Worm (Caenorhabditis elegans) whole organism, L4 larva: Measurements from ENCODE around the gene nud-1.

Source experiments
- F10B5.3 ChIP-seq: sonication (generic microtip); optimal IDR thresholded peaks from 2 replicates; lab custom pipeline; 2016; ENCODE audit warnings: mild to moderate bottlenecking, missing genetic modification characterization, missing compliant biosample characterization
- F37D6.2 ChIP-seq: sonication (generic microtip); optimal IDR thresholded peaks from 2 replicates; lab custom pipeline; 2016; ENCODE audit warnings: mild to moderate bottlenecking, missing genetic modification characterization, missing compliant biosample characterization
- T20F7.1 ChIP-seq: fragments of 200-800 bp; sonication (Bioruptor generic); optimal IDR thresholded peaks from 2 replicates; lab custom pipeline; 2018; ENCODE audit warnings: mild to moderate bottlenecking, missing genetic modification characterization, missing compliant biosample characterization
- Y48G9A.11 ChIP-seq: fragments of 200-800 bp; sonication (Bioruptor generic); IDR thresholded peaks from 2 replicates; pipeline ENCODE4 v1.3.6; 2022; ENCODE audit warnings: missing genetic modification reagents, missing genetic modification characterization, missing compliant biosample characterization
- Y5F2A.4 ChIP-seq: fragments of 200-800 bp; sonication (Bioruptor generic); optimal IDR thresholded peaks from 2 replicates; lab custom pipeline; 2018; ENCODE audit warnings: mild to moderate bottlenecking, missing genetic modification characterization, missing compliant biosample characterization
- aly-2 ChIP-seq: sonication (generic microtip); optimal IDR thresholded peaks from 2 replicates; lab custom pipeline; 2018; ENCODE audit warnings: missing biosample characterization, missing genetic modification characterization
- arid-1 ChIP-seq: fragments of 200-800 bp; sonication (Bioruptor generic); conservative IDR thresholded peaks from 2 replicates; pipeline ENCODE4 v1.3.6; 2022; ENCODE audit warnings: missing genetic modification reagents, missing genetic modification characterization, missing compliant biosample characterization
- ceh-20 ChIP-seq: fragments of 200-800 bp; sonication (Bioruptor generic); IDR thresholded peaks from 2 replicates; pipeline ENCODE4 v1.3.6; 2022; ENCODE audit warnings: missing genetic modification reagents, missing genetic modification characterization, missing compliant biosample characterization
- ceh-62 ChIP-seq: sonication (generic microtip); optimal IDR thresholded peaks from 2 replicates; lab custom pipeline; 2017; ENCODE audit warnings: missing biosample characterization, missing genetic modification characterization
- ctbp-1 ChIP-seq: fragments of 200-800 bp; sonication (Bioruptor generic); IDR thresholded peaks from 2 replicates; pipeline ENCODE4 v1.3.6; 2022; ENCODE audit warnings: missing genetic modification reagents, missing genetic modification characterization, missing compliant biosample characterization
- daf-12 ChIP-seq: fragments of 150-350 bp; optimal IDR thresholded peaks from 2 replicates; lab custom pipeline; 2014; ENCODE audit warnings: missing biosample characterization, missing genetic modification reagents, missing genetic modification characterization
- daf-19 ChIP-seq: fragments of 200-800 bp; sonication (Bioruptor generic); conservative IDR thresholded peaks from 2 replicates; pipeline ENCODE4 v1.3.6; 2022; ENCODE audit warnings: missing genetic modification characterization, missing compliant biosample characterization
- daf-8 ChIP-seq: fragments of 200-800 bp; sonication (Bioruptor generic); IDR thresholded peaks from 2 replicates; pipeline ENCODE4 v1.3.6; 2022; ENCODE audit warnings: missing genetic modification characterization, missing compliant biosample characterization
- dmd-8 ChIP-seq: fragments of 200-800 bp; sonication (Bioruptor generic); IDR thresholded peaks from 2 replicates; pipeline ENCODE4 v1.3.6; 2022; ENCODE audit warnings: missing genetic modification characterization, missing compliant biosample characterization
- duxl-1 ChIP-seq: sonication (generic microtip); optimal IDR thresholded peaks from 2 replicates; lab custom pipeline; 2016; ENCODE audit warnings: mild to moderate bottlenecking, missing genetic modification characterization, moderate library complexity, missing compliant biosample characterization; ENCODE audit not compliant: poor library complexity
- egl-43 ChIP-seq: fragments of 200-800 bp; sonication (Bioruptor generic); IDR thresholded peaks from 2 replicates; pipeline ENCODE4 v1.3.6; 2022; ENCODE audit warnings: missing genetic modification reagents, missing genetic modification characterization, missing compliant biosample characterization
- fkh-10 ChIP-seq: fragments of 150-350 bp; optimal IDR thresholded peaks from 2 replicates; lab custom pipeline; 2014; ENCODE audit warnings: missing biosample characterization, missing genetic modification reagents, missing genetic modification characterization
- lin-1 ChIP-seq: fragments of 200-800 bp; sonication (Bioruptor generic); IDR thresholded peaks from 2 replicates; pipeline ENCODE4 v1.3.6; 2022; ENCODE audit warnings: missing genetic modification reagents, missing genetic modification characterization, missing compliant biosample characterization
- lin-13 ChIP-seq: fragments of 150-350 bp; optimal IDR thresholded peaks from 2 replicates; lab custom pipeline; 2014; ENCODE audit warnings: missing biosample characterization, missing genetic modification reagents, missing genetic modification characterization
- lir-3 ChIP-seq: sonication (generic microtip); optimal IDR thresholded peaks from 2 replicates; lab custom pipeline; 2016; ENCODE audit warnings: mild to moderate bottlenecking, missing genetic modification characterization, missing compliant biosample characterization
- madf-5 ChIP-seq, 2 experiments: fragments of 200-800 bp; sonication (Bioruptor generic); IDR thresholded peaks; 2 replicates each; pipeline ENCODE4 v1.3.6; 2022; ENCODE audit warnings: missing compliant biosample characterization in 2 of 2, missing genetic modification characterization in 2 of 2
- mxl-3 ChIP-seq: fragments of 200-800 bp; sonication (Bioruptor generic); optimal IDR thresholded peaks from 2 replicates; lab custom pipeline; 2018; ENCODE audit warnings: mild to moderate bottlenecking, missing genetic modification characterization, missing compliant biosample characterization
- nhr-237 ChIP-seq: sonication (generic microtip); optimal IDR thresholded peaks from 2 replicates; lab custom pipeline; 2017; ENCODE audit warnings: missing biosample characterization, missing genetic modification characterization
- nhr-41 ChIP-seq: fragments of 200-800 bp; sonication (Bioruptor generic); IDR thresholded peaks from 2 replicates; pipeline ENCODE4 v1.3.6; 2022; ENCODE audit warnings: missing genetic modification reagents, missing genetic modification characterization, missing compliant biosample characterization
- nhr-6 ChIP-seq: fragments of 150-350 bp; optimal IDR thresholded peaks from 2 replicates; lab custom pipeline; 2014; ENCODE audit warnings: missing biosample characterization, missing genetic modification characterization
- nhr-76 ChIP-seq: fragments of 150-350 bp; optimal IDR thresholded peaks from 2 replicates; lab custom pipeline; 2014; ENCODE audit warnings: missing biosample characterization, missing genetic modification characterization
- pqm-1 ChIP-seq: sonication (generic microtip); optimal IDR thresholded peaks from 2 replicates; lab custom pipeline; 2017; ENCODE audit warnings: missing biosample characterization, missing genetic modification characterization
- set-16 ChIP-seq: fragments of 200-800 bp; sonication (Bioruptor generic); IDR thresholded peaks from 2 replicates; pipeline ENCODE4 v1.3.6; 2022; ENCODE audit warnings: missing genetic modification reagents, missing genetic modification characterization, missing compliant biosample characterization
- skn-1 ChIP-seq: fragments of 150-350 bp; optimal IDR thresholded peaks from 2 replicates; lab custom pipeline; 2014; ENCODE audit warnings: missing biosample characterization, missing genetic modification characterization
- spr-1 ChIP-seq: sonication (generic microtip); optimal IDR thresholded peaks from 2 replicates; lab custom pipeline; 2016; ENCODE audit warnings: mild to moderate bottlenecking, missing genetic modification characterization, missing compliant biosample characterization
- unc-62 ChIP-seq, 3 experiments: fragments of 150-350 bp in 1 of 3; sonication (generic microtip); optimal IDR thresholded peaks in 2 of 3; peaks in 1 of 3; 1 replicate in 1 of 3; 2 replicates in 2 of 3; lab custom pipeline; 2014 to 2017; ENCODE audit warnings: missing biosample characterization in 3 of 3, missing genetic modification characterization in 3 of 3, missing genetic modification reagents in 3 of 3, missing genotype in 1 of 3
- zip-11 ChIP-seq: fragments of 200-800 bp; sonication (Bioruptor generic); IDR thresholded peaks from 2 replicates; pipeline ENCODE4 v1.3.6; 2022; ENCODE audit warnings: missing genetic modification characterization, missing compliant biosample characterization

nud-1 gene

ce11 chrIII:13389078-13389477 lies 47.8 kb downstream of the nud-1 start, which contains the start of gene T03F6.3:
T03F6.3 (plus strand) TSS chrIII:13389395.
- no peak for TF ChIP-seq daf-8 (GFP tag; lab: Robert Waterston, UW)
- TF ChIP-seq nhr-41: no peak
- TF ChIP-seq F10B5.3: no peak
- TF ChIP-seq pqm-1 (tag; lab: Kevin White, UChicago): no peak
- TF ChIP-seq dmd-8: no peak
- TF ChIP-seq arid-1 (GFP tag; lab: Robert Waterston, UW): no peak
- no peak for TF ChIP-seq madf-5 (GFP tag; IDR thresholded peaks at IDR 0.05; lab: Robert Waterston, UW)
- no peak for TF ChIP-seq skn-1 (tag; lab: Kevin White, UChicago)
- no peak for TF ChIP-seq nhr-237 (tag; lab: Kevin White, UChicago)
- TF ChIP-seq egl-43 (GFP tag; lab: Robert Waterston, UW): no peak
- TF ChIP-seq Y48G9A.11 (GFP tag; lab: Robert Waterston, UW): no peak
- TF ChIP-seq Y5F2A.4 (GFP tag; lab: Kevin White, UChicago): no peak
- no peak for TF ChIP-seq lin-1 (GFP tag; lab: Robert Waterston, UW)
- no peak for TF ChIP-seq F37D6.2
- no peak for TF ChIP-seq fkh-10 (GFP tag; lab: Kevin White, UChicago)
- no peak for TF ChIP-seq mxl-3
- no peak for TF ChIP-seq daf-19 (GFP tag; lab: Robert Waterston, UW)

- TF ChIP-seq lin-13 (GFP tag; lab: Kevin White, UChicago): no peak
- TF ChIP-seq nhr-76 (tag; lab: Kevin White, UChicago): no peak
- TF ChIP-seq ctbp-1 (GFP tag; lab: Robert Waterston, UW): no peak
- no peak for TF ChIP-seq daf-12 (tag; lab: Kevin White, UChicago)
- TF ChIP-seq ceh-62 (tag; lab: Kevin White, UChicago): no peak
- no peak for TF ChIP-seq ceh-20 (GFP tag; lab: Robert Waterston, UW)
- TF ChIP-seq unc-62 (GFP tag; optimal IDR thresholded peaks at IDR 0.05 in 1 of 2; lab: Kevin White, UChicago): no peak
- no peak for TF ChIP-seq unc-62 (tag; optimal IDR thresholded peaks at IDR 0.05; lab: Kevin White, UChicago)
- no peak for TF ChIP-seq nhr-6 (tag; lab: Kevin White, UChicago)
- TF ChIP-seq set-16 (GFP tag; lab: Robert Waterston, UW): no peak
- TF ChIP-seq spr-1 (tag; lab: Kevin White, UChicago): no peak
- TF ChIP-seq T20F7.1: no peak
- TF ChIP-seq aly-2: no peak
- no peak for TF ChIP-seq Y5F2A.4 (GFP tag; lab: Kevin White, UChicago)
- TF ChIP-seq duxl-1: no peak
- no peak for TF ChIP-seq zip-11
- TF ChIP-seq lir-3: no peak
These were observed 49.5 kb downstream of the nud-1 start for ce11 chrIII:13390789-13391188.
